Fruit fly (Drosophila melanogaster): Measurements from ENCODE around the gene CG17110.

The CG17110 gene

dm6 chr3R:23048690-23049118 is 42.8 kb upstream of the CG17110 start (continued):
- TF ChIP-seq CG34376 (GFP tag; optimal IDR thresholded peaks at IDR 0.05), result peak; percentile 34
- peak; percentile 70 for TF ChIP-seq D19A (tag; optimal IDR thresholded peaks at IDR 0.05)
- TF ChIP-seq CG8924 (tag; optimal IDR thresholded peaks at IDR 0.05), result peak; percentile 85
- TF ChIP-seq h (optimal IDR thresholded peaks at IDR 0.05), result no peak
- no peak for TF ChIP-seq pzg (GFP tag; optimal IDR thresholded peaks at IDR 0.05)
- peak; percentile 21 for TF ChIP-seq pnt (GFP tag; optimal IDR thresholded peaks at IDR 0.05)
- no peak for TF ChIP-seq Taf1 (GFP tag; IDR thresholded peaks at IDR 0.05)
- TF ChIP-seq CG4617 (GFP tag; optimal IDR thresholded peaks at IDR 0.05; ENCODE audit: borderline replicate concordance), result peak; percentile 2
- peak; percentile 81 for TF ChIP-seq nerfin-1 (tag; optimal IDR thresholded peaks at IDR 0.05)
- TF ChIP-seq dmrt11E (tag; optimal IDR thresholded peaks at IDR 0.05), result peak; percentile 3
- peak; percentile 18 for TF ChIP-seq dm (GFP tag; optimal IDR thresholded peaks at IDR 0.05)
- no peak for TF ChIP-seq bbx (GFP tag; IDR thresholded peaks at IDR 0.05; ENCODE audit: partially characterized antibody)
- TF ChIP-seq ems (GFP tag; optimal IDR thresholded peaks at IDR 0.05), result peak; percentile 11
- no peak for TF ChIP-seq Adf1 (GFP tag; IDR thresholded peaks at IDR 0.05)
- peak; percentile 84 for TF ChIP-seq Asciz (GFP tag; optimal IDR thresholded peaks at IDR 0.05)
- TF ChIP-seq CG32767 (GFP tag; IDR thresholded peaks at IDR 0.05), result no peak; the same call in 1 of the 2 replicates
- TF ChIP-seq Med (GFP tag), result peak; percentile 71
- TF ChIP-seq vnd (GFP tag; IDR thresholded peaks at IDR 0.05; ENCODE audit: partially characterized antibody), result no peak
- TF ChIP-seq CG6854 (GFP tag; optimal IDR thresholded peaks at IDR 0.05), result peak; percentile 60
- TF ChIP-seq CG15479 (GFP tag; optimal IDR thresholded peaks at IDR 0.05), result no peak
- TF ChIP-seq CG12391 (tag; optimal IDR thresholded peaks at IDR 0.05), result peak; percentile 81
- peak; percentile 60 for TF ChIP-seq CG6654 (GFP tag; optimal IDR thresholded peaks at IDR 0.05)
- TF ChIP-seq Fer1 (GFP tag; optimal IDR thresholded peaks at IDR 0.05), result peak; percentile 72
- TF ChIP-seq Abd-B (GFP tag; optimal IDR thresholded peaks at IDR 0.05), result peak; percentile 70
- no peak for TF ChIP-seq ERR (GFP tag; optimal IDR thresholded peaks at IDR 0.05)
- peak; percentile 70 for TF ChIP-seq slbo (GFP tag; IDR thresholded peaks at IDR 0.05)
- TF ChIP-seq Ptx1 (GFP tag; IDR thresholded peaks at IDR 0.05), result peak; percentile 76
- TF ChIP-seq caup (GFP tag; optimal IDR thresholded peaks at IDR 0.05; ENCODE audit: severe bottlenecking), result peak; percentile 50
- no peak for TF ChIP-seq Elba2 (GFP tag; optimal IDR thresholded peaks at IDR 0.05)
- TF ChIP-seq peb (GFP tag; IDR thresholded peaks at IDR 0.05), result peak; percentile 61
- no peak for TF ChIP-seq GATAe (GFP tag; conservative IDR thresholded peaks at IDR 0.05)
- TF ChIP-seq Dll (GFP tag; IDR thresholded peaks at IDR 0.05; ENCODE audit: partially characterized antibody), result no peak
- no peak for TF ChIP-seq Tbp (GFP tag; optimal IDR thresholded peaks at IDR 0.05)
- TF ChIP-seq nmo (GFP tag; optimal IDR thresholded peaks at IDR 0.05), result peak; percentile 92
- TF ChIP-seq Max (GFP tag; optimal IDR thresholded peaks at IDR 0.05), result peak; percentile 53
- no peak for TF ChIP-seq CG3726 (GFP tag; IDR thresholded peaks at IDR 0.05)
- TF ChIP-seq seq (GFP tag; IDR thresholded peaks at IDR 0.05), result peak; percentile 55; the same call in 1 of the 2 replicates
- peak; percentile 53; the same call in 1 of the 3 replicates for TF ChIP-seq Mrtf (GFP tag; IDR thresholded peaks at IDR 0.05)
- peak; percentile 79 for TF ChIP-seq vvl (GFP tag; IDR thresholded peaks at IDR 0.05)
- TF ChIP-seq bab2 (GFP tag; optimal IDR thresholded peaks at IDR 0.05), result peak; percentile 2
- TF ChIP-seq eyg (GFP tag; optimal IDR thresholded peaks at IDR 0.05), result peak; percentile 26
- peak; percentile 43 for TF ChIP-seq CG30020 (tag; optimal IDR thresholded peaks at IDR 0.05)
- TF ChIP-seq MTF-1 (GFP tag; optimal IDR thresholded peaks at IDR 0.05; ENCODE audit: borderline replicate concordance), result no peak
- peak; percentile 89 for TF ChIP-seq CoRest (tag; optimal IDR thresholded peaks at IDR 0.05)
- peak; percentile 24 for TF ChIP-seq gro (GFP tag; optimal IDR thresholded peaks at IDR 0.05)
- peak; percentile 48 for TF ChIP-seq CG1602 (GFP tag; optimal IDR thresholded peaks at IDR 0.05)
- peak; percentile 65 for TF ChIP-seq ci (GFP tag; IDR thresholded peaks at IDR 0.05)
- TF ChIP-seq CG10366 (GFP tag; IDR thresholded peaks at IDR 0.05), result peak; percentile 33; the same call in 1 of the 2 replicates
- TF ChIP-seq gfzf (GFP tag; optimal IDR thresholded peaks at IDR 0.05), result no peak
- peak; percentile 67 for TF ChIP-seq CG5180 (GFP tag; optimal IDR thresholded peaks at IDR 0.05)
- TF ChIP-seq CG7745 (tag; optimal IDR thresholded peaks at IDR 0.05), result no peak

Data from whole organism, embryonic.